Fruit fly (Drosophila melanogaster): Measurements from ENCODE around the gene CG9590.

The CG9590 gene

dm6 chr3R:15810369-15810768 lies 23.9 kb downstream of the CG9590 start:
- TF ChIP-seq Hr39 (GFP tag; optimal IDR thresholded peaks at IDR 0.05): no peak
- peak; percentile 30 for TF ChIP-seq Eip78C (GFP tag)
- TF ChIP-seq ss (GFP tag; optimal IDR thresholded peaks at IDR 0.05): peak in 1 of 2 experiments; percentile 46
- TF ChIP-seq net (GFP tag; optimal IDR thresholded peaks at IDR 0.05): no peak
- TF ChIP-seq CG11902 (GFP tag; optimal IDR thresholded peaks at IDR 0.05): no peak
- TF ChIP-seq CG34406 (GFP tag; optimal IDR thresholded peaks at IDR 0.05): no peak
- TF ChIP-seq Sox102F (GFP tag; optimal IDR thresholded peaks at IDR 0.05): peak; percentile 3
- peak; percentile 17 for TF ChIP-seq CG3919 (GFP tag; optimal IDR thresholded peaks at IDR 0.05)
- no peak for TF ChIP-seq CG6792 (GFP tag; optimal IDR thresholded peaks at IDR 0.05)
- TF ChIP-seq Smox (GFP tag; optimal IDR thresholded peaks at IDR 0.05): no peak
- peak; percentile 12; the same call in 1 of the 3 replicates for TF ChIP-seq eg (GFP tag; IDR thresholded peaks at IDR 0.05)
- no peak for TF ChIP-seq fkh (GFP tag; optimal IDR thresholded peaks at IDR 0.05)
- no peak for TF ChIP-seq OdsH (GFP tag; optimal IDR thresholded peaks at IDR 0.05)

dm6 chr3R:15814150-15814549 lies 27.6 kb downstream of the CG9590 start:
- TF ChIP-seq Smox (GFP tag; optimal IDR thresholded peaks at IDR 0.05): no peak
- TF ChIP-seq CG8119 (GFP tag; IDR thresholded peaks at IDR 0.05): no peak
- no peak for TF ChIP-seq CG6808 (GFP tag; optimal IDR thresholded peaks at IDR 0.05)
- no peak for TF ChIP-seq vri (GFP tag; optimal IDR thresholded peaks at IDR 0.05)
- TF ChIP-seq CG11294 (GFP tag; IDR thresholded peaks at IDR 0.05): no peak
- no peak for TF ChIP-seq Eip78C (GFP tag)
- TF ChIP-seq dsx (GFP tag; optimal IDR thresholded peaks at IDR 0.05; ENCODE audit: poor library complexity, severe bottlenecking): no peak
- TF ChIP-seq CG6276 (GFP tag; optimal IDR thresholded peaks at IDR 0.05): no peak
- no peak for TF ChIP-seq Ets21C (GFP tag; optimal IDR thresholded peaks at IDR 0.05)

dm6 chr3R:15816276-15816675 lies 29.8 kb downstream of the CG9590 start:
- TF ChIP-seq CG3032 (tag; optimal IDR thresholded peaks at IDR 0.05) (no peak), lz (GFP tag; optimal IDR thresholded peaks at IDR 0.05) (peak; percentile 27), Sox15 (GFP tag; optimal IDR thresholded peaks at IDR 0.05) (no peak), CG11762 (GFP tag; optimal IDR thresholded peaks at IDR 0.05; ENCODE audit: insufficient read depth) (no peak), dac (GFP tag; optimal IDR thresholded peaks at IDR 0.05) (no peak), ss (GFP tag; optimal IDR thresholded peaks at IDR 0.05) (no peak), CG8319 (GFP tag; optimal IDR thresholded peaks at IDR 0.05) (no peak), Hr4 (GFP tag; optimal IDR thresholded peaks at IDR 0.05) (peak; percentile 57), dsx (GFP tag; optimal IDR thresholded peaks at IDR 0.05; ENCODE audit: poor library complexity, severe bottlenecking) (no peak), CG9139 (GFP tag; optimal IDR thresholded peaks at IDR 0.05) (no peak), CG32006 (GFP tag; optimal IDR thresholded peaks at IDR 0.05) (no peak), svp (GFP tag) (peak; percentile 39), OdsH (GFP tag; optimal IDR thresholded peaks at IDR 0.05) (peak; percentile 47), Met (GFP tag; optimal IDR thresholded peaks at IDR 0.05) (peak; percentile 31), pdm3 (GFP tag; optimal IDR thresholded peaks at IDR 0.05) (peak; percentile 34), CG4318 (GFP tag; optimal IDR thresholded peaks at IDR 0.05) (no peak), esn (GFP tag; optimal IDR thresholded peaks at IDR 0.05) (peak; percentile 52), Eip93F (GFP tag; optimal IDR thresholded peaks at IDR 0.05) (no peak), fd59A (GFP tag; optimal IDR thresholded peaks at IDR 0.05) (no peak), CG6854 (GFP tag; optimal IDR thresholded peaks at IDR 0.05) (no peak), Hr39 (GFP tag; optimal IDR thresholded peaks at IDR 0.05) (peak; percentile 50), CG6808 (GFP tag; optimal IDR thresholded peaks at IDR 0.05) (no peak), Ets21C (GFP tag; optimal IDR thresholded peaks at IDR 0.05) (peak; percentile 4), CG34406 (GFP tag; optimal IDR thresholded peaks at IDR 0.05) (no peak), CG6792 (GFP tag; optimal IDR thresholded peaks at IDR 0.05) (peak; percentile 29), spab (GFP tag; optimal IDR thresholded peaks at IDR 0.05) (no peak), CG10669 (GFP tag; optimal IDR thresholded peaks at IDR 0.05) (no peak), CG3919 (GFP tag; optimal IDR thresholded peaks at IDR 0.05) (no peak), Gug (GFP tag; IDR thresholded peaks at IDR 0.05) (peak; percentile 49), topi (GFP tag; optimal IDR thresholded peaks at IDR 0.05) (peak; percentile 26), CG10631 (GFP tag; optimal IDR thresholded peaks at IDR 0.05) (peak; percentile 47), fd85E (GFP tag; optimal IDR thresholded peaks at IDR 0.05) (no peak), salr (GFP tag; optimal IDR thresholded peaks at IDR 0.05) (no peak), Sox14 (GFP tag; optimal IDR thresholded peaks at IDR 0.05) (no peak), Ets96B (tag; optimal IDR thresholded peaks at IDR 0.05) (no peak), Sox102F (GFP tag; optimal IDR thresholded peaks at IDR 0.05) (peak; percentile 18), CG6276 (GFP tag; optimal IDR thresholded peaks at IDR 0.05) (no peak), CG8632 (GFP tag; optimal IDR thresholded peaks at IDR 0.05) (no peak)

Data from whole organism, prepupa.